Worm (Caenorhabditis elegans): ENCODE results near the gene T23E1.3.

DNA sequence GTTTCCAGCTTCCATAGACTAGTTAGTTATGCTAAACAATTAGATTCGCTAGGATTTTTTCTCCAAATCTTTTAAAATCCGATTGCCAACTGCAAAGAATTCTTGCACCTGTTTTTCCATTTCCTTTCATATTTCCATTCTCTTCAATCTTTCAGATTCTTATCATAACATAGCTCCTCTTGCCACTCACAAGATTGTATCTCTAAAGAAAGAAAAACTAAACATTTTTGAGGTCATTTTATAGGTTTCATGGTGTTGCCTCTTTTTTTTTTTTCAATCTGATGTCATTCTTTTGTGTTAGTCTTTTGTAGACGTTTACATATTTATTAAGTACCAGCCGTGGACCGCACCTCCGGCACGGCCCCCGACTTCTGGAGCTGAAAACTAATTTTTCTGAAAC is 19.7 kb downstream of the T23E1.3 start:
- TF ChIP-seq nhr-12 (tag; optimal IDR thresholded peaks at IDR 0.05) = no peak
- TF ChIP-seq zag-1 (tag; optimal IDR thresholded peaks at IDR 0.05) = no peak
- TF ChIP-seq nhr-11 (tag; optimal IDR thresholded peaks at IDR 0.05) = no peak
- TF ChIP-seq lin-13 (GFP tag; optimal IDR thresholded peaks at IDR 0.05) = no peak
- TF ChIP-seq mdl-1 (tag; optimal IDR thresholded peaks at IDR 0.05) = no peak
- no peak for TF ChIP-seq unc-39 (tag; optimal IDR thresholded peaks at IDR 0.05)
- no peak for TF ChIP-seq snpc-4 (tag; optimal IDR thresholded peaks at IDR 0.05)
- no peak for TF ChIP-seq ama-1 (optimal IDR thresholded peaks at IDR 0.05)
- no peak for TF ChIP-seq egl-27 (tag; optimal IDR thresholded peaks at IDR 0.05)
- no peak for TF ChIP-seq skn-1 (tag; optimal IDR thresholded peaks at IDR 0.05)
- TF ChIP-seq ceh-82 (tag; optimal IDR thresholded peaks at IDR 0.05) = no peak
- no peak for TF ChIP-seq lin-39 (tag; optimal IDR thresholded peaks at IDR 0.05)
- TF ChIP-seq nhr-23 (tag; optimal IDR thresholded peaks at IDR 0.05) = no peak
- TF ChIP-seq ztf-4 (tag; optimal IDR thresholded peaks at IDR 0.05) = no peak

Measured in whole organism, L2 larva.